Worm (Caenorhabditis elegans): Measurements from ENCODE around the gene C38C3.3.
A peak's percentile ranks its signal among the peaks of the same experiment; 100 is the strongest.

C38C3.3 gene

ce11 chrV:1471977-1472376, 23.5 kb upstream of the C38C3.3 start:
- TF ChIP-seq ama-1 (optimal IDR thresholded peaks at IDR 0.05), result no peak
- no peak for TF ChIP-seq nhr-237 (tag; optimal IDR thresholded peaks at IDR 0.05)
- no peak for TF ChIP-seq sma-3 (GFP tag; optimal IDR thresholded peaks at IDR 0.05)
- TF ChIP-seq lin-13 (GFP tag; optimal IDR thresholded peaks at IDR 0.05), result no peak
- no peak for TF ChIP-seq snpc-4 (tag; optimal IDR thresholded peaks at IDR 0.05)
- TF ChIP-seq egl-27 (tag; optimal IDR thresholded peaks at IDR 0.05), result no peak
- no peak for TF ChIP-seq mbf-1 (tag; optimal IDR thresholded peaks at IDR 0.05)
- TF ChIP-seq sma-9 (GFP tag; optimal IDR thresholded peaks at IDR 0.05), result peak; percentile 31
- TF ChIP-seq sma-9 (tag; optimal IDR thresholded peaks at IDR 0.05), result no peak
- TF ChIP-seq lsy-2 (tag; optimal IDR thresholded peaks at IDR 0.05), result no peak

- TF ChIP-seq fos-1 (tag; optimal IDR thresholded peaks at IDR 0.05), result peak; percentile 28
- no peak for TF ChIP-seq unc-55 (GFP tag; optimal IDR thresholded peaks at IDR 0.05)
- no peak for TF ChIP-seq ZK546.5 (tag; optimal IDR thresholded peaks at IDR 0.05)
- TF ChIP-seq nhr-25 (tag; optimal IDR thresholded peaks at IDR 0.05), result no peak
- peak; percentile 13 for TF ChIP-seq nhr-129 (tag; optimal IDR thresholded peaks at IDR 0.05)
- no peak for TF ChIP-seq nhr-237 (tag; optimal IDR thresholded peaks at IDR 0.05)
- TF ChIP-seq nhr-23 (tag; optimal IDR thresholded peaks at IDR 0.05), result no peak
Observed at ce11 chrV:1472569-1472968, 22.9 kb upstream of the C38C3.3 start.

ce11 chrV:1474486-1475125, 20.8 kb upstream of the C38C3.3 start, which contains the start of the genes F53E2.2 and unc-60:
F53E2.2 (plus strand) TSS chrV:1475086.
unc-60 (plus strand) TSS chrV:1475086.
- no peak for TF ChIP-seq lin-13 (GFP tag; optimal IDR thresholded peaks at IDR 0.05)
- TF ChIP-seq nhr-12 (tag; optimal IDR thresholded peaks at IDR 0.05), result no peak
- peak; percentile 35 for TF ChIP-seq sem-4 (tag; optimal IDR thresholded peaks at IDR 0.05)
- TF ChIP-seq blmp-1 (tag; optimal IDR thresholded peaks at IDR 0.05; ENCODE audit: insufficient read depth), result no peak
- TF ChIP-seq mab-5 (tag; optimal IDR thresholded peaks at IDR 0.05), result peak; percentile 39
- no peak for TF ChIP-seq mbf-1 (tag; optimal IDR thresholded peaks at IDR 0.05)
- no peak for TF ChIP-seq snpc-4 (tag; optimal IDR thresholded peaks at IDR 0.05)
- TF ChIP-seq nhr-21 (tag; optimal IDR thresholded peaks at IDR 0.05), result no peak
- no peak for TF ChIP-seq ztf-11 (tag; optimal IDR thresholded peaks at IDR 0.05)
- no peak for TF ChIP-seq Y55F3AM.14 (GFP tag; optimal IDR thresholded peaks at IDR 0.05)
- TF ChIP-seq unc-39 (tag; optimal IDR thresholded peaks at IDR 0.05), result no peak
- TF ChIP-seq peb-1 (tag; optimal IDR thresholded peaks at IDR 0.05), result no peak
- TF ChIP-seq elt-3 (tag; optimal IDR thresholded peaks at IDR 0.05), result no peak
- TF ChIP-seq aly-2 (tag; optimal IDR thresholded peaks at IDR 0.05), result no peak
- no peak for TF ChIP-seq dmd-4 (tag; optimal IDR thresholded peaks at IDR 0.05)
- peak; percentile 16 for TF ChIP-seq ceh-82 (tag; optimal IDR thresholded peaks at IDR 0.05)
- peak; percentile 10 to 73 for TF ChIP-seq mdl-1 (tag; optimal IDR thresholded peaks at IDR 0.05)
- TF ChIP-seq elt-1 (tag; optimal IDR thresholded peaks at IDR 0.05), result no peak
- no peak for TF ChIP-seq unc-62 (GFP tag; optimal IDR thresholded peaks at IDR 0.05)
- no peak for TF ChIP-seq ceh-16 (tag; optimal IDR thresholded peaks at IDR 0.05)
- no peak for TF ChIP-seq nhr-6 (tag; optimal IDR thresholded peaks at IDR 0.05)
- TF ChIP-seq zag-1 (tag; optimal IDR thresholded peaks at IDR 0.05), result peak; percentile 62
- TF ChIP-seq egl-27 (tag; optimal IDR thresholded peaks at IDR 0.05), result peak; percentile 31
- no peak for TF ChIP-seq nhr-237 (tag; optimal IDR thresholded peaks at IDR 0.05)
- TF ChIP-seq ZK546.5 (tag; optimal IDR thresholded peaks at IDR 0.05), result no peak
- peak; percentile 30 for TF ChIP-seq gmeb-1 (tag; optimal IDR thresholded peaks at IDR 0.05)
- no peak for TF ChIP-seq alr-1 (tag; optimal IDR thresholded peaks at IDR 0.05)
- TF ChIP-seq R02D3.7 (tag; optimal IDR thresholded peaks at IDR 0.05), result no peak
- peak; percentile 1 for TF ChIP-seq skn-1 (tag; optimal IDR thresholded peaks at IDR 0.05)
- TF ChIP-seq nhr-10 (tag; optimal IDR thresholded peaks at IDR 0.05), result no peak
- TF ChIP-seq fos-1 (tag; optimal IDR thresholded peaks at IDR 0.05), result peak; percentile 36
- TF ChIP-seq nhr-25 (tag; optimal IDR thresholded peaks at IDR 0.05), result peak; percentile 29
- TF ChIP-seq crh-2 (tag; optimal IDR thresholded peaks at IDR 0.05), result peak; percentile 25
- no peak for TF ChIP-seq ama-1 (optimal IDR thresholded peaks at IDR 0.05)
- no peak for TF ChIP-seq nhr-11 (tag; optimal IDR thresholded peaks at IDR 0.05)
- peak; percentile 94 for TF ChIP-seq F13H6.1 (tag; optimal IDR thresholded peaks at IDR 0.05)
- no peak for TF ChIP-seq nhr-77 (tag; optimal IDR thresholded peaks at IDR 0.05)
- no peak for TF ChIP-seq nhr-23 (tag; optimal IDR thresholded peaks at IDR 0.05)
- peak in 1 of 2 experiments; percentile 43 for TF ChIP-seq lsy-2 (tag; optimal IDR thresholded peaks at IDR 0.05)
- peak; percentile 85 for TF ChIP-seq nhr-129 (tag; optimal IDR thresholded peaks at IDR 0.05)
- TF ChIP-seq ztf-1 (GFP tag; conservative IDR thresholded peaks at IDR 0.05), result no peak
- peak; percentile 14 for TF ChIP-seq sma-3 (GFP tag; optimal IDR thresholded peaks at IDR 0.05)
- TF ChIP-seq lin-11 (tag; optimal IDR thresholded peaks at IDR 0.05), result peak; percentile 5
- no peak for TF ChIP-seq lin-39 (tag; optimal IDR thresholded peaks at IDR 0.05)
- TF ChIP-seq ztf-4 (tag; optimal IDR thresholded peaks at IDR 0.05), result peak; percentile 44
- peak; percentile 71 for TF ChIP-seq unc-55 (GFP tag; optimal IDR thresholded peaks at IDR 0.05)
- TF ChIP-seq C34F6.9 (tag; optimal IDR thresholded peaks at IDR 0.05), result peak; percentile 83
